Worm (Caenorhabditis elegans) whole organism, mixed stage, embryonic: ENCODE results near the gene sta-2.

ENCODE experiments used
- M03D4.4 ChIP-seq: sonication (generic microtip); optimal IDR thresholded peaks from 2 replicates; lab custom pipeline; 2017; ENCODE audit warnings: mild to moderate bottlenecking, missing genetic modification characterization, missing compliant biosample characterization
- bed-3 ChIP-seq: fragments of 200-800 bp; sonication (Bioruptor generic); optimal IDR thresholded peaks from 3 replicates; lab custom pipeline; 2018; ENCODE audit warnings: mild to moderate bottlenecking, missing genetic modification characterization, moderate library complexity, missing compliant biosample characterization
- ceh-39 ChIP-seq: fragments of 150-350 bp; optimal IDR thresholded peaks from 2 replicates; lab custom pipeline; 2014; ENCODE audit warnings: missing biosample characterization, missing genetic modification characterization
- ceh-43 ChIP-seq: fragments of 200-800 bp; sonication (Bioruptor generic); optimal IDR thresholded peaks from 2 replicates; lab custom pipeline; 2018; ENCODE audit warnings: mild to moderate bottlenecking, missing genetic modification characterization, moderate library complexity, missing compliant biosample characterization
- ceh-83 ChIP-seq: fragments of 200-800 bp; sonication (Bioruptor generic); optimal IDR thresholded peaks from 2 replicates; lab custom pipeline; 2018; ENCODE audit warnings: mild to moderate bottlenecking, missing genetic modification characterization, missing compliant biosample characterization
- ces-1 ChIP-seq: fragments of 150-350 bp; optimal IDR thresholded peaks from 2 replicates; lab custom pipeline; 2014; ENCODE audit warnings: missing biosample characterization, missing genetic modification reagents, missing genetic modification characterization
- cnd-1 ChIP-seq: fragments of 200-800 bp; sonication (Bioruptor generic); optimal IDR thresholded peaks from 2 replicates; lab custom pipeline; 2018; ENCODE audit warnings: mild to moderate bottlenecking, missing genetic modification characterization, missing compliant biosample characterization
- drap-1 ChIP-seq: fragments of 200-800 bp; sonication (Bioruptor generic); optimal IDR thresholded peaks from 3 replicates; lab custom pipeline; 2018; ENCODE audit warnings: mild to moderate bottlenecking, missing genetic modification characterization, missing compliant biosample characterization
- elt-1 ChIP-seq: sonication (generic microtip); optimal IDR thresholded peaks from 2 replicates; lab custom pipeline; 2017; ENCODE audit warnings: missing genetic modification characterization, mild to moderate bottlenecking, missing compliant biosample characterization, antibody characterized with exemption, moderate library complexity, borderline replicate concordance; ENCODE audit not compliant: insufficient read depth
- elt-3 ChIP-seq: fragments of 150-350 bp; optimal IDR thresholded peaks from 2 replicates; lab custom pipeline; 2014; ENCODE audit warnings: missing biosample characterization, missing genetic modification characterization
- ham-2 ChIP-seq: fragments of 200-800 bp; sonication (Bioruptor generic); optimal IDR thresholded peaks from 2 replicates; lab custom pipeline; 2018; ENCODE audit warnings: mild to moderate bottlenecking, missing genetic modification characterization, missing compliant biosample characterization
- hlh-1 ChIP-seq: fragments of 150-350 bp; optimal IDR thresholded peaks from 2 replicates; lab custom pipeline; 2014; ENCODE audit warnings: missing biosample characterization, missing genetic modification reagents, missing genetic modification characterization
- lin-13 ChIP-seq: fragments of 150-350 bp; optimal IDR thresholded peaks from 2 replicates; lab custom pipeline; 2014; ENCODE audit warnings: missing biosample characterization, missing genetic modification characterization
- lin-32 ChIP-seq: fragments of 200-800 bp; sonication (Bioruptor generic); optimal IDR thresholded peaks from 2 replicates; lab custom pipeline; 2018; ENCODE audit warnings: mild to moderate bottlenecking, missing genetic modification characterization, missing compliant biosample characterization
- lsy-2 ChIP-seq: fragments of 150-350 bp; optimal IDR thresholded peaks from 2 replicates; lab custom pipeline; 2014; ENCODE audit warnings: missing biosample characterization, missing genetic modification characterization
- mab-5 ChIP-seq: fragments of 150-350 bp; optimal IDR thresholded peaks from 2 replicates; lab custom pipeline; 2014; ENCODE audit warnings: missing biosample characterization, missing genetic modification characterization
- mep-1 ChIP-seq: fragments of 150-350 bp; optimal IDR thresholded peaks from 2 replicates; lab custom pipeline; 2017; ENCODE audit warnings: missing biosample characterization, missing genetic modification reagents, missing genetic modification characterization, inconsistent platforms
- mls-2 ChIP-seq: sonication (generic microtip); optimal IDR thresholded peaks from 2 replicates; lab custom pipeline; 2016; ENCODE audit warnings: mild to moderate bottlenecking, missing genetic modification characterization, moderate library complexity, missing compliant biosample characterization
- nhr-2 ChIP-seq: fragments of 150-350 bp; optimal IDR thresholded peaks from 2 replicates; lab custom pipeline; 2014; ENCODE audit warnings: missing biosample characterization, missing genetic modification characterization
- nhr-237 ChIP-seq: fragments of 150-350 bp; optimal IDR thresholded peaks from 2 replicates; lab custom pipeline; 2014; ENCODE audit warnings: missing biosample characterization, missing genetic modification characterization
- nhr-76 ChIP-seq: sonication (generic microtip); optimal IDR thresholded peaks from 2 replicates; lab custom pipeline; 2017; ENCODE audit warnings: missing biosample characterization, missing genetic modification characterization
- pha-4 ChIP-seq: fragments of 150-350 bp; optimal IDR thresholded peaks from 2 replicates; lab custom pipeline; 2018; ENCODE audit warnings: missing biosample characterization, missing genetic modification reagents, missing genetic modification characterization
- sem-2 ChIP-seq: fragments of 200-800 bp; sonication (Bioruptor generic); optimal IDR thresholded peaks from 2 replicates; lab custom pipeline; 2018; ENCODE audit warnings: mild to moderate bottlenecking, missing genetic modification characterization, missing compliant biosample characterization
- sptf-1 ChIP-seq: sonication (generic microtip); optimal IDR thresholded peaks from 2 replicates; lab custom pipeline; 2017; ENCODE audit warnings: mild to moderate bottlenecking, missing genetic modification characterization, moderate library complexity, missing compliant biosample characterization
- tbx-8 ChIP-seq: fragments of 200-800 bp; sonication (Bioruptor generic); optimal IDR thresholded peaks from 2 replicates; lab custom pipeline; 2018; ENCODE audit warnings: mild to moderate bottlenecking, missing genetic modification characterization, moderate library complexity, missing compliant biosample characterization
- unc-120 ChIP-seq: sonication (generic microtip); optimal IDR thresholded peaks from 2 replicates; lab custom pipeline; 2017; ENCODE audit warnings: missing genetic modification characterization, missing compliant biosample characterization; ENCODE audit not compliant: poor library complexity, severe bottlenecking
- unc-39 ChIP-seq: fragments of 150-350 bp; optimal IDR thresholded peaks from 2 replicates; lab custom pipeline; 2014; ENCODE audit warnings: missing biosample characterization, missing genetic modification characterization
- unc-62 ChIP-seq: fragments of 150-350 bp; optimal IDR thresholded peaks from 2 replicates; lab custom pipeline; 2014; ENCODE audit warnings: missing biosample characterization, missing genetic modification reagents, missing genetic modification characterization
- zip-8 ChIP-seq: fragments of 150-350 bp; optimal IDR thresholded peaks from 2 replicates; lab custom pipeline; 2014; ENCODE audit warnings: missing biosample characterization, missing genetic modification characterization

The sta-2 gene

ce11 chrV:9714909-9715308 lies 26.1 kb upstream of the sta-2 start, which contains the start of gene F40F9.3:
TSS of gene F40F9.3 (plus strand) at chrV:9715209.
- no peak for TF ChIP-seq nhr-237 (tag; lab: Kevin White, UChicago)
- TF ChIP-seq hlh-1, result no peak
- no peak for TF ChIP-seq unc-120
- TF ChIP-seq mls-2 (tag; lab: Kevin White, UChicago), result no peak
- TF ChIP-seq M03D4.4 (tag; lab: Kevin White, UChicago), result no peak
- TF ChIP-seq ham-2 (GFP tag; lab: Kevin White, UChicago), result no peak
- TF ChIP-seq elt-3 (tag; lab: Kevin White, UChicago), result no peak
- TF ChIP-seq ces-1 (GFP tag; lab: Kevin White, UChicago), result no peak
- no peak for TF ChIP-seq zip-8 (tag; lab: Kevin White, UChicago)
- TF ChIP-seq lin-32, result no peak
- TF ChIP-seq ceh-43 (GFP tag; lab: Kevin White, UChicago), result no peak
- no peak for TF ChIP-seq unc-62 (GFP tag; lab: Kevin White, UChicago)
- no peak for TF ChIP-seq ceh-39 (tag; lab: Kevin White, UChicago)
- no peak for TF ChIP-seq cnd-1 (tag; lab: Kevin White, UChicago)
- no peak for TF ChIP-seq elt-1
- TF ChIP-seq drap-1 (GFP tag; lab: Kevin White, UChicago), result no peak

- TF ChIP-seq unc-39 (tag; lab: Kevin White, UChicago), result no peak
- TF ChIP-seq tbx-8 (GFP tag; lab: Kevin White, UChicago), result no peak
Measured at ce11 chrV:9716397-9716796, 24.6 kb upstream of the sta-2 start, which contains the start of gene str-188. TSS of gene str-188 (plus strand) at chrV:9716697.

ce11 chrV:9724021-9724671 lies 16.9 kb upstream of the sta-2 start, which contains the start of gene slcr-46.3:
TSS of gene slcr-46.3 (minus strand) at chrV:9724106.
- TF ChIP-seq ham-2 (GFP tag; lab: Kevin White, UChicago) (peak; percentile 32), pha-4 (tag; lab: Kevin White, UChicago) (peak; percentile 43), mab-5 (peak; percentile 6), zip-8 (tag; lab: Kevin White, UChicago) (peak; percentile 84), ceh-43 (GFP tag; lab: Kevin White, UChicago) (no peak), M03D4.4 (tag; lab: Kevin White, UChicago) (peak; percentile 34), mep-1 (tag; lab: Kevin White, UChicago) (peak; percentile 17), unc-62 (GFP tag; lab: Kevin White, UChicago) (peak; percentile 10), nhr-2 (tag; lab: Kevin White, UChicago) (peak; percentile 64), nhr-76 (tag; lab: Kevin White, UChicago) (no peak)
- TF ChIP-seq, all 35 proteins: peak for 8

ce11 chrV:9725719-9726118 lies 15.3 kb upstream of the sta-2 start:
- TF ChIP-seq ceh-83 (GFP tag; lab: Kevin White, UChicago) (no peak), nhr-76 (tag; lab: Kevin White, UChicago) (no peak), unc-62 (GFP tag; lab: Kevin White, UChicago) (no peak), mls-2 (tag; lab: Kevin White, UChicago) (no peak), sem-2 (GFP tag; lab: Kevin White, UChicago) (no peak), ham-2 (GFP tag; lab: Kevin White, UChicago) (no peak), ceh-39 (tag; lab: Kevin White, UChicago) (no peak), unc-120 (no peak), tbx-8 (GFP tag; lab: Kevin White, UChicago) (no peak), lsy-2 (tag; lab: Kevin White, UChicago) (no peak), elt-3 (tag; lab: Kevin White, UChicago) (no peak), ces-1 (GFP tag; lab: Kevin White, UChicago) (no peak), lin-13 (no peak), elt-1 (no peak), nhr-237 (tag; lab: Kevin White, UChicago) (no peak), sptf-1 (tag; lab: Kevin White, UChicago) (no peak), bed-3 (no peak), zip-8 (tag; lab: Kevin White, UChicago) (no peak)
